Worm (Caenorhabditis elegans): Measurements from ENCODE around the gene sms-5.

ce11 chrII:508603-509002 is 13.4 kb downstream of the sms-5 start:
- no peak for TF ChIP-seq ama-1 (optimal IDR thresholded peaks at IDR 0.05)
- no peak for TF ChIP-seq tra-4 (tag; optimal IDR thresholded peaks at IDR 0.05)
